Worm (Caenorhabditis elegans) whole organism, late embryonic: Measurements from ENCODE around the gene pigg-1.

Experiments used
- C08G9.2 ChIP-seq: sonication (generic microtip); optimal IDR thresholded peaks from 2 replicates; lab custom pipeline; 2016; ENCODE audit warnings: mild to moderate bottlenecking, missing genetic modification characterization, moderate library complexity, missing compliant biosample characterization
- K02D7.2 ChIP-seq: sonication (generic microtip); optimal IDR thresholded peaks from 2 replicates; lab custom pipeline; 2017; ENCODE audit warnings: mild to moderate bottlenecking, missing genetic modification characterization, missing compliant biosample characterization
- K09A11.1 ChIP-seq: sonication (generic microtip); optimal IDR thresholded peaks from 2 replicates; lab custom pipeline; 2017; ENCODE audit warnings: antibody characterized with exemption, mild to moderate bottlenecking, missing genetic modification characterization, missing compliant biosample characterization; ENCODE audit not compliant: insufficient read depth
- Y22D7AL.16 ChIP-seq: sonication (generic microtip); optimal IDR thresholded peaks from 2 replicates; lab custom pipeline; 2016; ENCODE audit warnings: missing genetic modification characterization, missing compliant biosample characterization
- ama-1 ChIP-seq: fragments of 150-350 bp; optimal IDR thresholded peaks from 2 replicates; lab custom pipeline; 2014
- ceh-19 ChIP-seq: fragments of 200-800 bp; sonication (Bioruptor generic); optimal IDR thresholded peaks from 2 replicates; lab custom pipeline; 2018; ENCODE audit warnings: mild to moderate bottlenecking, missing genetic modification characterization, missing compliant biosample characterization
- ceh-22 ChIP-seq: sonication (generic microtip); optimal IDR thresholded peaks from 2 replicates; lab custom pipeline; 2017; ENCODE audit warnings: missing biosample characterization, missing genetic modification characterization
- ceh-24 ChIP-seq: sonication (generic microtip); optimal IDR thresholded peaks from 2 replicates; lab custom pipeline; 2016; ENCODE audit warnings: mild to moderate bottlenecking, missing genetic modification characterization, missing compliant biosample characterization
- ceh-31 ChIP-seq: sonication (generic microtip); optimal IDR thresholded peaks from 2 replicates; lab custom pipeline; 2016; ENCODE audit warnings: missing genetic modification characterization, missing compliant biosample characterization
- ceh-34 ChIP-seq: sonication (generic microtip); optimal IDR thresholded peaks from 2 replicates; lab custom pipeline; 2016; ENCODE audit warnings: mild to moderate bottlenecking, missing genetic modification characterization, missing compliant biosample characterization
- ceh-45 ChIP-seq: fragments of 200-800 bp; sonication (Bioruptor generic); IDR thresholded peaks from 2 replicates; pipeline ENCODE4 v1.3.6; 2022; ENCODE audit warnings: missing genetic modification reagents, missing genetic modification characterization, missing compliant biosample characterization
- ceh-48 ChIP-seq: sonication (generic microtip); optimal IDR thresholded peaks from 2 replicates; lab custom pipeline; 2016; ENCODE audit warnings: missing genetic modification characterization, inconsistent platforms, missing compliant biosample characterization
- ceh-9 ChIP-seq: sonication (generic microtip); optimal IDR thresholded peaks from 2 replicates; lab custom pipeline; 2016; ENCODE audit warnings: mild to moderate bottlenecking, missing genetic modification characterization, inconsistent platforms, missing compliant biosample characterization
- che-1 ChIP-seq: sonication (generic microtip); optimal IDR thresholded peaks from 2 replicates; lab custom pipeline; 2016; ENCODE audit warnings: mild to moderate bottlenecking, missing genetic modification characterization, missing compliant biosample characterization
- dmd-4 ChIP-seq: sonication (generic microtip); optimal IDR thresholded peaks from 2 replicates; lab custom pipeline; 2016; ENCODE audit warnings: borderline replicate concordance, missing genetic modification characterization, missing compliant biosample characterization
- dve-1 ChIP-seq: sonication (generic microtip); optimal IDR thresholded peaks from 2 replicates; lab custom pipeline; 2017; ENCODE audit warnings: antibody characterized with exemption, mild to moderate bottlenecking, missing genetic modification characterization, missing compliant biosample characterization
- elt-4 ChIP-seq: sonication (generic microtip); optimal IDR thresholded peaks from 2 replicates; lab custom pipeline; 2016; ENCODE audit warnings: missing genetic modification characterization, missing compliant biosample characterization
- eyg-1 ChIP-seq: sonication (generic microtip); optimal IDR thresholded peaks from 2 replicates; lab custom pipeline; 2016; ENCODE audit warnings: missing genotype, missing genetic modification characterization, missing compliant biosample characterization
- fax-1 ChIP-seq: sonication (generic microtip); optimal IDR thresholded peaks from 2 replicates; lab custom pipeline; 2016; ENCODE audit warnings: missing genotype, missing genetic modification characterization, missing compliant biosample characterization
- hlh-6 ChIP-seq: sonication (generic microtip); optimal IDR thresholded peaks from 2 replicates; lab custom pipeline; 2016; ENCODE audit warnings: missing genotype, missing genetic modification characterization, missing compliant biosample characterization
- lin-11 ChIP-seq: fragments of 200-800 bp; sonication (Bioruptor generic); optimal IDR thresholded peaks from 2 replicates; lab custom pipeline; 2018; ENCODE audit warnings: mild to moderate bottlenecking, missing genetic modification characterization, missing compliant biosample characterization
- mec-3 ChIP-seq: sonication (generic microtip); optimal IDR thresholded peaks from 2 replicates; lab custom pipeline; 2016; ENCODE audit warnings: borderline replicate concordance, missing genetic modification characterization, missing compliant biosample characterization
- nfya-1 ChIP-seq: sonication (generic microtip); optimal IDR thresholded peaks from 2 replicates; lab custom pipeline; 2017; ENCODE audit warnings: missing genetic modification characterization, mild to moderate bottlenecking, missing compliant biosample characterization, antibody characterized with exemption, moderate library complexity
- nhr-232 ChIP-seq: sonication (generic microtip); optimal IDR thresholded peaks from 2 replicates; lab custom pipeline; 2016; ENCODE audit warnings: missing genetic modification characterization, missing compliant biosample characterization
- npax-4 ChIP-seq: sonication (generic microtip); optimal IDR thresholded peaks from 2 replicates; lab custom pipeline; 2016; ENCODE audit warnings: missing genetic modification characterization, missing compliant biosample characterization
- odd-2 ChIP-seq: sonication (generic microtip); optimal IDR thresholded peaks from 2 replicates; lab custom pipeline; 2017; ENCODE audit warnings: antibody characterized with exemption, mild to moderate bottlenecking, missing genetic modification characterization, missing compliant biosample characterization
- pax-1 ChIP-seq: fragments of 150-350 bp; optimal IDR thresholded peaks from 2 replicates; lab custom pipeline; 2014; ENCODE audit warnings: missing biosample characterization, missing genetic modification characterization
- pqm-1 ChIP-seq: sonication (generic microtip); optimal IDR thresholded peaks from 2 replicates; lab custom pipeline; 2016; ENCODE audit warnings: missing genetic modification characterization, missing compliant biosample characterization
- ref-2 ChIP-seq: sonication (generic microtip); optimal IDR thresholded peaks from 2 replicates; lab custom pipeline; 2016; ENCODE audit warnings: missing genetic modification characterization, missing compliant biosample characterization
- tbx-7 ChIP-seq: sonication (generic microtip); optimal IDR thresholded peaks from 2 replicates; lab custom pipeline; 2016; ENCODE audit warnings: missing genotype, missing genetic modification characterization, missing compliant biosample characterization
- unc-42 ChIP-seq: sonication (generic microtip); optimal IDR thresholded peaks from 2 replicates; lab custom pipeline; 2016; ENCODE audit warnings: missing genotype, missing genetic modification characterization, missing compliant biosample characterization
- ztf-16 ChIP-seq: sonication (generic microtip); optimal IDR thresholded peaks from 2 replicates; lab custom pipeline; 2017; ENCODE audit warnings: missing genetic modification characterization, missing compliant biosample characterization

Gene pigg-1

ce11 chrII:8607662-8608061 lies 7.6 kb upstream of the pigg-1 start, which contains the start of gene F28C6.10:
Gene F28C6.10, plus strand, starts transcription at chrII:8607962.
- no peak for TF ChIP-seq ceh-48 (tag; lab: Kevin White, UChicago)
- TF ChIP-seq, all 69 proteins: peak for 0

DNA sequence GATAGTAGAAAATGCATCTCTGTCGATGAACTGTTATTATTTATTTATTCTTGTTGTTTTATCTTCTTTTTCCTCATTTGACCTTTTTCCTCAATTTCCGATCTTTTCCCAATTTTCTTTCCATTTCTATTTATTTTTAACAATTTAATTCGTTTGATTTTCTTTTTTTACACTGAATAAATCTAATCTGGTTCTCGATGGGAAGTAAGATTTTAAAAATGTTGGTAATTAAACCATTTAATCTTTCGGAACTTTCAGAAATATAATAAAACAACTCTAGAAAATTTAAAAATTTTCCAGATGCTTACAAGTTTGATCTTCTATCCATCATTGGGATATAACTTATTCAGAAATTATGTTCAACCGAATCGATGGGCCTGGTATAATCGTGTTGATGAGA lies 6.5 kb upstream of the pigg-1 start, which contains the start of gene F28C6.8:
TSS of gene F28C6.8 (plus strand) at position 301 of the 400 bp plus-strand sequence.
- TF ChIP-seq K09A11.1 (no peak), ceh-48 (tag; lab: Kevin White, UChicago) (no peak), Y22D7AL.16 (tag; lab: Kevin White, UChicago) (no peak), dve-1 (tag; lab: Kevin White, UChicago) (no peak)
- TF ChIP-seq, all 69 proteins: peak for 0

DNA sequence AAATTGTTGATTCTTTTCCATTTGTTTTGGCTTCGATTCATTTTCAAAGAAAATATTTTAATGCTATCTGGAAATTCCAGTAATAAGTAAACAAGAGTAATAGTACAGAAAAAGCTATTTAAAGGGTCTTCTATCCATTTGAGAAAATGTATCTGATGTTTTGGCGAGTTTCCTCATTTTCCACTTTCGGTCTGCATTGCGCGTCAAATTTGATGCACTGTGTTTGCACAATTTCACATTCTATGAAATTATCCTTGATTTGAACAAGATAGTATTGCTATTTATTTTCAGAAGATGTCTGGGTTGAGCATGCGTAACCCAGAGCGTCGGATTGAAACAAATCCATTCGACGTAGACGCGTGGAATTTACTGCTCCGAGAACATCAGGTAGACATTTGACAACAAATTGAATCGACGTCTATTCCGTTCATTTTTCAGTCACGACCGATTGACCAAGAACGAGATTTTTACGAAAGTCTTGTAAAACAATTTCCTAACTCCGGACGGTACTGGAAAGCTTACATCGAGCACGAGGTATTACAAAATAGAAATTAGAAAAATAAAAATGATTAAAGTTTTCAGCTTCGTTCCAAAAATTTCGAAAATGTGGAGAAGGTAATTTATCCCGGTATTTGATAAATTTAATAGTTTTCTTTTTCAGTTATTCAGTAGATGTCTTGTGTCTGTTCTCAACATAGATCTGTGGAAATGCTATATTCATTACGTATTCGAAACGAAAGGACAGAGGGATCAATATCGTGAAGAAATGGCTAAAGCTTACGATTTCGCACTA lies 3.7 kb upstream of the pigg-1 start, which contains the start of gene suf-1:
TSS of gene suf-1 (plus strand) at position 280 of the 793 bp plus-strand sequence.
- TF ChIP-seq unc-42 (tag; lab: Kevin White, UChicago) (peak; percentile 48), nhr-232 (tag; lab: Kevin White, UChicago) (no peak), ref-2 (no peak), dmd-4 (tag; lab: Kevin White, UChicago) (no peak), nfya-1 (tag; lab: Kevin White, UChicago) (peak; percentile 31), ama-1 (peak; percentile 65)

DNA sequence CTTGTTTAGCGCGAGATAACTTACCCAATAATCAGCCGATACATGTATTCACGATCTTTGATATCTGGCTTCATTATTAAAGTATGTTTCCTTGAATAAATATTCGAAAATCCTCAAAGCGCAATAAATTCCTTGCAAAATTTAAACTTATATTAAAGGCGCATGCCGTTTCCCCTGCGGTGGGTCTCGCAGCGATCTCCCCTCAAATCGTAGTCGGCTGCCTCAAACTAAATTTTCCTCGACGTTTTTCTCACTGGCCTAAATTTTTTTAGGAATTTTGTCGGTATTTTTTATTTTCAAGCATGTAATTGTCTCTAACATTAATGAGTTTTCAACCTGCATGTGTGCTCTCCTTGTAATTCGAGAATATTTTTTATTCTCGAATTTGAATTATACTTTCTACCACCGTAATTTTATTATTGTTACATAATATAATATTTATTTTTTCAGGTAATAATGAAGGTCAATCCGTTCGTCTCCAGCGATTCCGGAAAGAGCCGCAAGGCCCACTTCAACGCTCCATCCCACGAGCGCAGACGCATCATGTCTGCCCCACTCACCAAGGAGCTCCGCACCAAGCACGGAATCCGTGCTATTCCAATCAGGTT lies 2.4 kb upstream of the pigg-1 start, which contains the start of the genes cpf-1 and rpl-26:
TSS of gene cpf-1 (minus strand) at position 104 of the 608 bp plus-strand sequence.
TSS of gene rpl-26 (plus strand) at position 449 of the 608 bp plus-strand sequence.
- TF ChIP-seq C08G9.2 (no peak), pax-1 (no peak), ceh-9 (tag; lab: Kevin White, UChicago) (no peak), dve-1 (tag; lab: Kevin White, UChicago) (no peak), ceh-22 (tag; lab: Kevin White, UChicago) (no peak), Y22D7AL.16 (tag; lab: Kevin White, UChicago) (no peak), mec-3 (tag; lab: Kevin White, UChicago) (no peak), ceh-24 (tag; lab: Kevin White, UChicago) (no peak), ceh-48 (tag; lab: Kevin White, UChicago) (no peak), nfya-1 (tag; lab: Kevin White, UChicago) (peak; percentile 36), elt-4 (no peak), hlh-6 (tag; lab: Kevin White, UChicago) (no peak), fax-1 (tag; lab: Kevin White, UChicago) (no peak), ceh-19 (no peak), ceh-31 (peak; percentile 9), unc-42 (tag; lab: Kevin White, UChicago) (peak; percentile 40), ceh-45 (no peak), npax-4 (tag; lab: Kevin White, UChicago) (no peak), ceh-34 (tag; lab: Kevin White, UChicago) (no peak), lin-11 (no peak)
- TF ChIP-seq, all 69 proteins: peak for 3

ce11 chrII:8599214-8599613 lies 851 bp downstream of the pigg-1 start, which contains the start of gene F28C6.5:
Gene F28C6.5, plus strand, starts transcription at chrII:8599514.
- TF ChIP-seq npax-4 (tag; lab: Kevin White, UChicago) (no peak), eyg-1 (no peak), K02D7.2 (tag; lab: Kevin White, UChicago) (no peak), pqm-1 (tag; lab: Kevin White, UChicago) (no peak), Y22D7AL.16 (tag; lab: Kevin White, UChicago) (no peak), ceh-24 (tag; lab: Kevin White, UChicago) (no peak), che-1 (tag; lab: Kevin White, UChicago) (no peak), elt-4 (no peak), odd-2 (no peak), tbx-7 (tag; lab: Kevin White, UChicago) (no peak), dmd-4 (tag; lab: Kevin White, UChicago) (no peak), ztf-16 (tag; lab: Kevin White, UChicago) (no peak), C08G9.2 (no peak)
